Fruit fly (Drosophila melanogaster): ENCODE results near the gene ZnT33D.

Gene ZnT33D

DNA sequence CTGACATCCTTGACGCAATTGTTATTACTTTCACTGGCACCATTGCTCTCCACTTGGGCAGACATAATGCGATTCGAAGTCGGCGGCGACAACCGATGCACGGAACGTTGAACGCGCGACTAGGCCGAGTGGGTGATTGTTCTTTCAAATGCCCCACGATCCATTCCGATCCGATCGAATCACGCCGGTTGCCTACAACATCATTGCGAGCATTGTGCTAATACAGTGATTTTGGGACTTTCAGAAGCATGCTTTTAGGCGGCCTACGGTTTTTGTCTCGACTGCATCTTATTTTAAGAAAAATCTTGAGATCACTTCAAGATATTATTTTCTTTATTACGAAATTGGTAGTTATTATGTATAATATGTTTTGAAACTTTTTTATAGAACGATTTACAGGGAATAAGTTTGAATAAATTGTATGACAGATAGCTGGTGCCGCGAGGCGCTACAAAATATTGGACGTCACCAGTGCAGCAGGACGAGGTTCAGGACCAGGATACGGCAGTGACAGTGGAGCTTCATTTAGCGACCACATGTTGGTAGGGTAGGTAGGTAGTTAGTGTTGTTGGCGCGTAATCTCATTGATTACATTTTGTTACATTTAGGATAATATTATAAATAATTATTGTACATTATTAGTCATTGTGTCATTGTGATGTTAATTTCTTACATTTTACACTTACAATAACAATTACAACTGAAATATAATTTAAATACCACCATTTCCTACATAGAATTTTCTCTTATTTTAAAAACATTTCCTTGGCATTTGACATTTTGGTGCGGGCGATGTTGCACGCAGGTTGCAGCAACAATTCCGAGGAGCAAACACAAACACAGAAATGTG, 30.5 kb upstream of the ZnT33D start, which contains the start of gene rho-6 (continued):
- TF ChIP-seq ss (GFP tag; optimal IDR thresholded peaks at IDR 0.05) (no peak), lz (GFP tag; optimal IDR thresholded peaks at IDR 0.05) (no peak), net (GFP tag; optimal IDR thresholded peaks at IDR 0.05) (no peak), pdm3 (GFP tag; optimal IDR thresholded peaks at IDR 0.05) (peak; percentile 2), CG11294 (GFP tag; IDR thresholded peaks at IDR 0.05) (no peak), Eip93F (GFP tag; optimal IDR thresholded peaks at IDR 0.05) (no peak)

DNA sequence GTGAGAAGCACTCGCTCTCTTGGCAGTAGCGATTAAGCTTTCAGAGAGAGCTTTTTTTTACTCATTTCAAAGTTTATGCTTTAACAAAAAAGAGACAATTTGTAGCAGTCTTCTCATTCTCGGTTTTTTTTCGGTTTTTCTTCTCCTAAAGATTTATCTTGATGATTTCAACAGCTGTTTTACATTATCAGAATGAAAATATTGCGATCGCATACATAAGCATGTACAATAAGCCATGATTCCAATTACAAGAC, 30.0 kb upstream of the ZnT33D start:
- TF ChIP-seq CG8632 (GFP tag; optimal IDR thresholded peaks at IDR 0.05) = no peak
- no peak for TF ChIP-seq CG3919 (GFP tag; optimal IDR thresholded peaks at IDR 0.05)
- no peak for TF ChIP-seq Sox15 (GFP tag; optimal IDR thresholded peaks at IDR 0.05)
- no peak for TF ChIP-seq CG9139 (GFP tag; optimal IDR thresholded peaks at IDR 0.05)
- TF ChIP-seq OdsH (GFP tag; optimal IDR thresholded peaks at IDR 0.05) = no peak
- TF ChIP-seq CG6792 (GFP tag; optimal IDR thresholded peaks at IDR 0.05) = no peak
- TF ChIP-seq Eip93F (GFP tag; optimal IDR thresholded peaks at IDR 0.05) = no peak
- TF ChIP-seq vri (GFP tag; optimal IDR thresholded peaks at IDR 0.05) = no peak
- TF ChIP-seq fd59A (GFP tag; optimal IDR thresholded peaks at IDR 0.05) = no peak
- TF ChIP-seq CG10669 (GFP tag; optimal IDR thresholded peaks at IDR 0.05) = no peak
- TF ChIP-seq Lpt (GFP tag; optimal IDR thresholded peaks at IDR 0.05) = no peak
- no peak for TF ChIP-seq CG31627 (GFP tag; optimal IDR thresholded peaks at IDR 0.05)
- no peak for TF ChIP-seq dac (GFP tag; optimal IDR thresholded peaks at IDR 0.05)
- no peak for TF ChIP-seq CG6276 (GFP tag; optimal IDR thresholded peaks at IDR 0.05)
- TF ChIP-seq CG3032 (tag; optimal IDR thresholded peaks at IDR 0.05) = no peak
- no peak for TF ChIP-seq Hr4 (GFP tag; optimal IDR thresholded peaks at IDR 0.05)
- TF ChIP-seq Ets21C (GFP tag; optimal IDR thresholded peaks at IDR 0.05) = no peak
- no peak for TF ChIP-seq Sox14 (GFP tag; optimal IDR thresholded peaks at IDR 0.05)
- TF ChIP-seq CG11294 (GFP tag; IDR thresholded peaks at IDR 0.05) = no peak
- TF ChIP-seq CG8319 (GFP tag; optimal IDR thresholded peaks at IDR 0.05) = no peak

- TF ChIP-seq Met (GFP tag; optimal IDR thresholded peaks at IDR 0.05) (no peak), Blimp-1 (GFP tag; optimal IDR thresholded peaks at IDR 0.05) (no peak), CG7368 (GFP tag; optimal IDR thresholded peaks at IDR 0.05) (no peak), CG3919 (GFP tag; optimal IDR thresholded peaks at IDR 0.05) (no peak), Eip75B (GFP tag; optimal IDR thresholded peaks at IDR 0.05) (no peak), Sox15 (GFP tag; optimal IDR thresholded peaks at IDR 0.05) (no peak), dac (GFP tag; optimal IDR thresholded peaks at IDR 0.05) (no peak), eg (GFP tag; IDR thresholded peaks at IDR 0.05) (no peak), CG1621 (tag; optimal IDR thresholded peaks at IDR 0.05) (no peak), CG11294 (GFP tag; IDR thresholded peaks at IDR 0.05) (no peak), cyc (GFP tag; optimal IDR thresholded peaks at IDR 0.05) (no peak), CG32006 (GFP tag; optimal IDR thresholded peaks at IDR 0.05) (no peak), net (GFP tag; optimal IDR thresholded peaks at IDR 0.05) (no peak), svp (GFP tag) (no peak)
These were observed 26.3 kb upstream of the ZnT33D start, which contains the start of gene Gr33a for dm6 chr2L:12137708-12138107. Gene Gr33a, plus strand, starts transcription at chr2L:12138008.

dm6 chr2L:12142439-12142838, 21.6 kb upstream of the ZnT33D start, which contains the start of gene CG31760:
Gene CG31760, plus strand, starts transcription at chr2L:12142780.
- TF ChIP-seq CG15336 (GFP tag; IDR thresholded peaks at IDR 0.05) = no peak
- no peak for TF ChIP-seq pdm3 (GFP tag; optimal IDR thresholded peaks at IDR 0.05)
- no peak for TF ChIP-seq Lpt (GFP tag; optimal IDR thresholded peaks at IDR 0.05)
- no peak for TF ChIP-seq topi (GFP tag; optimal IDR thresholded peaks at IDR 0.05)
- no peak for TF ChIP-seq Hr39 (GFP tag; optimal IDR thresholded peaks at IDR 0.05)
- no peak for TF ChIP-seq dsx (GFP tag; optimal IDR thresholded peaks at IDR 0.05; ENCODE audit: poor library complexity, severe bottlenecking)
- no peak for TF ChIP-seq svp (GFP tag)
- no peak for TF ChIP-seq CG8319 (GFP tag; optimal IDR thresholded peaks at IDR 0.05)
- no peak for TF ChIP-seq CG16779 (tag; optimal IDR thresholded peaks at IDR 0.05)
- no peak for TF ChIP-seq lz (GFP tag; optimal IDR thresholded peaks at IDR 0.05)
- TF ChIP-seq Sox14 (GFP tag; optimal IDR thresholded peaks at IDR 0.05) = no peak
- no peak for TF ChIP-seq CG6792 (GFP tag; optimal IDR thresholded peaks at IDR 0.05)
- TF ChIP-seq dac (GFP tag; optimal IDR thresholded peaks at IDR 0.05) = no peak
- no peak for TF ChIP-seq salr (GFP tag; optimal IDR thresholded peaks at IDR 0.05)
